Worm (Caenorhabditis elegans) whole organism, L4 larva: Measurements from ENCODE around the gene egl-8.

Source experiments
- D1046.2 ChIP-seq: fragments of 200-800 bp; sonication (Bioruptor generic); IDR thresholded peaks from 2 replicates; pipeline ENCODE4 v1.3.6; 2022; ENCODE audit warnings: missing genetic modification characterization, missing compliant biosample characterization
- F49E8.2 ChIP-seq: sonication (generic microtip); optimal IDR thresholded peaks from 2 replicates; lab custom pipeline; 2016; ENCODE audit warnings: missing compliant biosample characterization, mild to moderate bottlenecking, missing genetic modification characterization, borderline replicate concordance
- Y105C5A.15 ChIP-seq: fragments of 200-800 bp; sonication (Bioruptor generic); IDR thresholded peaks from 2 replicates; pipeline ENCODE4 v1.3.6; 2022; ENCODE audit warnings: missing genetic modification characterization, missing compliant biosample characterization
- Y75B8A.6 ChIP-seq: fragments of 200-800 bp; sonication (Bioruptor generic); IDR thresholded peaks from 2 replicates; pipeline ENCODE4 v1.3.6; 2022; ENCODE audit warnings: missing genetic modification reagents, missing genetic modification characterization, missing compliant biosample characterization
- ZK546.5 ChIP-seq, 2 experiments: sonication (generic microtip); optimal IDR thresholded peaks; 2 replicates each; lab custom pipeline; 2017; ENCODE audit warnings: missing biosample characterization in 2 of 2, missing genetic modification characterization in 2 of 2
- aha-1 ChIP-seq: fragments of 150-350 bp; peaks from one replicate; lab custom pipeline; 2014; ENCODE audit warnings: missing biosample characterization, missing genetic modification characterization
- aly-2 ChIP-seq: sonication (generic microtip); optimal IDR thresholded peaks from 2 replicates; lab custom pipeline; 2018; ENCODE audit warnings: missing biosample characterization, missing genetic modification characterization
- arid-1 ChIP-seq: fragments of 200-800 bp; sonication (Bioruptor generic); conservative IDR thresholded peaks from 2 replicates; pipeline ENCODE4 v1.3.6; 2022; ENCODE audit warnings: missing genetic modification reagents, missing genetic modification characterization, missing compliant biosample characterization
- attf-4 ChIP-seq: sonication (generic microtip); optimal IDR thresholded peaks from 3 replicates; lab custom pipeline; 2017; ENCODE audit warnings: missing biosample characterization, missing genetic modification characterization
- ceh-20 ChIP-seq: fragments of 200-800 bp; sonication (Bioruptor generic); IDR thresholded peaks from 2 replicates; pipeline ENCODE4 v1.3.6; 2022; ENCODE audit warnings: missing genetic modification reagents, missing genetic modification characterization, missing compliant biosample characterization
- ceh-28 ChIP-seq: fragments of 150-350 bp; optimal IDR thresholded peaks from 2 replicates; lab custom pipeline; 2014; ENCODE audit warnings: missing biosample characterization, missing genetic modification reagents, missing genetic modification characterization
- ceh-32 ChIP-seq: sonication (generic microtip); optimal IDR thresholded peaks from 2 replicates; lab custom pipeline; 2016; ENCODE audit warnings: mild to moderate bottlenecking, missing genetic modification characterization, missing compliant biosample characterization; ENCODE audit not compliant: poor library complexity
- ceh-62 ChIP-seq: sonication (generic microtip); optimal IDR thresholded peaks from 2 replicates; lab custom pipeline; 2017; ENCODE audit warnings: missing biosample characterization, missing genetic modification characterization
- ceh-82 ChIP-seq: sonication (generic microtip); optimal IDR thresholded peaks from 2 replicates; lab custom pipeline; 2017; ENCODE audit warnings: missing biosample characterization, missing genetic modification characterization
- ces-1 ChIP-seq: fragments of 150-350 bp; sonication (generic microtip); optimal IDR thresholded peaks from 4 replicates; lab custom pipeline; 2014; ENCODE audit warnings: missing biosample characterization, missing genetic modification reagents, missing genetic modification characterization
- daf-12 ChIP-seq: fragments of 150-350 bp; optimal IDR thresholded peaks from 2 replicates; lab custom pipeline; 2014; ENCODE audit warnings: missing biosample characterization, missing genetic modification reagents, missing genetic modification characterization
- daf-16 ChIP-seq, 3 experiments: sonication (generic microtip); optimal IDR thresholded peaks; 2 replicates each; lab custom pipeline; 2016 to 2017; ENCODE audit warnings: missing genetic modification characterization in 3 of 3, missing genetic modification reagents in 3 of 3, mild to moderate bottlenecking in 2 of 3, missing compliant biosample characterization in 2 of 3, missing biosample characterization in 1 of 3, moderate library complexity in 1 of 3
- dmd-6 ChIP-seq: fragments of 200-800 bp; sonication (Bioruptor generic); IDR thresholded peaks from 2 replicates; pipeline ENCODE4 v1.3.6; 2022; ENCODE audit warnings: missing genetic modification reagents, missing genetic modification characterization, missing compliant biosample characterization
- dmd-8 ChIP-seq: fragments of 200-800 bp; sonication (Bioruptor generic); IDR thresholded peaks from 2 replicates; pipeline ENCODE4 v1.3.6; 2022; ENCODE audit warnings: missing genetic modification characterization, missing compliant biosample characterization
- egl-43 ChIP-seq: fragments of 200-800 bp; sonication (Bioruptor generic); IDR thresholded peaks from 2 replicates; pipeline ENCODE4 v1.3.6; 2022; ENCODE audit warnings: missing genetic modification reagents, missing genetic modification characterization, missing compliant biosample characterization
- gei-8 ChIP-seq: fragments of 200-800 bp; sonication (Bioruptor generic); optimal IDR thresholded peaks from 2 replicates; lab custom pipeline; 2018; ENCODE audit warnings: mild to moderate bottlenecking, missing genetic modification characterization, missing compliant biosample characterization
- hif-1 ChIP-seq, 2 experiments: sonication (generic microtip); optimal IDR thresholded peaks; 2 replicates each; lab custom pipeline; 2016 to 2017; ENCODE audit warnings: missing compliant biosample characterization in 2 of 2, missing genetic modification characterization in 2 of 2, missing genetic modification reagents in 2 of 2, missing genotype in 2 of 2, mild to moderate bottlenecking in 1 of 2
- hlh-30 ChIP-seq: sonication (generic microtip); optimal IDR thresholded peaks from 2 replicates; lab custom pipeline; 2017; ENCODE audit warnings: antibody characterized with exemption, mild to moderate bottlenecking, missing genetic modification characterization, missing compliant biosample characterization; ENCODE audit not compliant: insufficient read depth
- hmg-1.1 ChIP-seq: fragments of 200-800 bp; sonication (Bioruptor generic); IDR thresholded peaks from 2 replicates; pipeline ENCODE4 v1.3.6; 2022; ENCODE audit warnings: missing genetic modification reagents, missing genetic modification characterization, missing compliant biosample characterization
- lim-7 ChIP-seq: fragments of 200-800 bp; sonication (Bioruptor generic); IDR thresholded peaks from 2 replicates; pipeline ENCODE4 v1.3.6; 2022; ENCODE audit warnings: missing genetic modification characterization, missing compliant biosample characterization
- lin-1 ChIP-seq: fragments of 200-800 bp; sonication (Bioruptor generic); IDR thresholded peaks from 2 replicates; pipeline ENCODE4 v1.3.6; 2022; ENCODE audit warnings: missing genetic modification reagents, missing genetic modification characterization, missing compliant biosample characterization
- lin-29 ChIP-seq: fragments of 200-800 bp; sonication (Bioruptor generic); IDR thresholded peaks from 2 replicates; pipeline ENCODE4 v1.3.6; 2022; ENCODE audit warnings: missing genetic modification reagents, missing genetic modification characterization, missing compliant biosample characterization
- lir-3 ChIP-seq: sonication (generic microtip); optimal IDR thresholded peaks from 2 replicates; lab custom pipeline; 2016; ENCODE audit warnings: mild to moderate bottlenecking, missing genetic modification characterization, missing compliant biosample characterization
- mdl-1 ChIP-seq, 2 experiments: fragments of 150-350 bp in 1 of 2; sonication (generic microtip) in 1 of 2; optimal IDR thresholded peaks; 2 replicates each; lab custom pipeline; 2014 to 2017; ENCODE audit warnings: missing biosample characterization in 2 of 2, missing genetic modification characterization in 2 of 2
- mdt-29 ChIP-seq: fragments of 200-800 bp; sonication (Bioruptor generic); IDR thresholded peaks from 2 replicates; pipeline ENCODE4 v1.3.6; 2022; ENCODE audit warnings: missing genetic modification reagents, missing genetic modification characterization, missing compliant biosample characterization
- mes-2 ChIP-seq: sonication (generic microtip); optimal IDR thresholded peaks from 2 replicates; lab custom pipeline; 2016; ENCODE audit warnings: missing genotype, mild to moderate bottlenecking, missing genetic modification characterization, missing compliant biosample characterization; ENCODE audit not compliant: poor library complexity, severe bottlenecking
- mxl-2 ChIP-seq: fragments of 200-800 bp; sonication (Bioruptor generic); conservative IDR thresholded peaks from 2 replicates; pipeline ENCODE4 v1.3.6; 2022; ENCODE audit warnings: missing genetic modification reagents, missing genetic modification characterization, missing compliant biosample characterization
- nhr-11 ChIP-seq: fragments of 150-350 bp; optimal IDR thresholded peaks from 2 replicates; lab custom pipeline; 2014; ENCODE audit warnings: missing biosample characterization, missing genetic modification characterization
- nhr-111 ChIP-seq: fragments of 200-800 bp; sonication (Bioruptor generic); optimal IDR thresholded peaks from 2 replicates; lab custom pipeline; 2018; ENCODE audit warnings: mild to moderate bottlenecking, missing genetic modification characterization, missing compliant biosample characterization
- nhr-28 ChIP-seq: fragments of 150-350 bp; optimal IDR thresholded peaks from 2 replicates; lab custom pipeline; 2014; ENCODE audit warnings: missing biosample characterization, missing genetic modification characterization
- nhr-77 ChIP-seq: fragments of 150-350 bp; optimal IDR thresholded peaks from 2 replicates; lab custom pipeline; 2014; ENCODE audit warnings: missing biosample characterization, missing genetic modification characterization
- pha-4 ChIP-seq, 2 experiments: fragments of 150-350 bp in 1 of 2; fragments of 200-800 bp in 1 of 2; sonication (Bioruptor generic) in 1 of 2; IDR thresholded peaks in 1 of 2; optimal IDR thresholded peaks in 1 of 2; 2 replicates each; pipeline versions ENCODE4 v1.3.6 to Lab custom; 2014 to 2022; ENCODE audit warnings: missing genetic modification characterization in 2 of 2, missing genetic modification reagents in 2 of 2, missing biosample characterization in 1 of 2, missing compliant biosample characterization in 1 of 2
- rbr-2 ChIP-seq: sonication (generic microtip); optimal IDR thresholded peaks from 2 replicates; lab custom pipeline; 2016; ENCODE audit warnings: missing genotype, missing genetic modification characterization, missing compliant biosample characterization
- snpc-1.2 ChIP-seq: fragments of 200-800 bp; sonication (Bioruptor generic); IDR thresholded peaks from 2 replicates; pipeline ENCODE4 v1.3.6; 2022; ENCODE audit warnings: missing genetic modification reagents, missing genetic modification characterization, missing compliant biosample characterization
- snpc-4 ChIP-seq: fragments of 150-350 bp; optimal IDR thresholded peaks from 2 replicates; lab custom pipeline; 2014; ENCODE audit warnings: missing biosample characterization, missing genetic modification characterization
- spr-1 ChIP-seq: sonication (generic microtip); optimal IDR thresholded peaks from 2 replicates; lab custom pipeline; 2016; ENCODE audit warnings: mild to moderate bottlenecking, missing genetic modification characterization, missing compliant biosample characterization
- spr-3 ChIP-seq: fragments of 200-800 bp; sonication (Bioruptor generic); optimal IDR thresholded peaks from 2 replicates; lab custom pipeline; 2018; ENCODE audit warnings: mild to moderate bottlenecking, missing genetic modification characterization, missing compliant biosample characterization
- tag-97 ChIP-seq: fragments of 200-800 bp; sonication (Bioruptor generic); IDR thresholded peaks from 2 replicates; pipeline ENCODE4 v1.3.6; 2022; ENCODE audit warnings: missing genetic modification characterization, missing compliant biosample characterization
- vab-7 ChIP-seq: fragments of 200-800 bp; sonication (Bioruptor generic); IDR thresholded peaks from 2 replicates; pipeline ENCODE4 v1.3.6; 2022; ENCODE audit warnings: missing genetic modification reagents, missing genetic modification characterization, missing compliant biosample characterization
- zip-11 ChIP-seq: fragments of 200-800 bp; sonication (Bioruptor generic); IDR thresholded peaks from 2 replicates; pipeline ENCODE4 v1.3.6; 2022; ENCODE audit warnings: missing genetic modification characterization, missing compliant biosample characterization
- zip-2 ChIP-seq: fragments of 150-350 bp; optimal IDR thresholded peaks from 2 replicates; lab custom pipeline; 2014; ENCODE audit warnings: missing biosample characterization, missing genetic modification characterization
- ztf-7 ChIP-seq: fragments of 150-350 bp; optimal IDR thresholded peaks from 2 replicates; lab custom pipeline; 2014; ENCODE audit warnings: missing biosample characterization, missing genetic modification characterization

egl-8 gene

DNA sequence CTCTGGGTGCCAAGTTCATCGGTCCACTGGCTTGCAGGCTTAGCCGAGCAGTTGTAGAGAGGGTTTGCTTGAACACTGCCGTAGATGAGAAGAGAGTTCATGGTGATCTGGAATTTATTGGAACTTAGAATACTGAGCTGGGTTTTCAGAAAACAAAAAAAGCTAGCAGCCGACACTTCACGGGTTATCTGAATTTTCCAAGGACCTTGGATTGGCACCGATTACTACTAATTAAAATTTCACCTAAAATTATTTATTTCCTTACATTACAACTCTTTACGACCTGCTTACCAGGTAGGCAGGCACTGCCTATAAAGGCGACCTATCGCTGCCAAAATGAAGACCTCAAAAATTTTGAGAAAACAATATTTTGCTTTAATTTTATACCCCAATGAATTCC is 35.3 kb downstream of the egl-8 start, which contains the start of gene srt-52:
Gene srt-52 (minus strand): TSS at position 101 of the 400 bp plus-strand sequence.
- TF ChIP-seq spr-3 (GFP tag; lab: Kevin White, UChicago) (no peak), Y105C5A.15 (GFP tag; lab: Robert Waterston, UW) (no peak), zip-11 (GFP tag; lab: Robert Waterston, UW) (no peak), ces-1 (GFP tag; lab: Kevin White, UChicago) (no peak), zip-2 (tag; lab: Kevin White, UChicago) (no peak), aly-2 (tag; lab: Kevin White, UChicago) (no peak), dmd-8 (GFP tag; lab: Robert Waterston, UW) (no peak), dmd-6 (no peak), attf-4 (no peak), D1046.2 (GFP tag; lab: Robert Waterston, UW) (no peak), snpc-1.2 (GFP tag; lab: Robert Waterston, UW) (no peak), hif-1 (tag; optimal IDR thresholded peaks at IDR 0.05; lab: Kevin White, UChicago) (no peak), ZK546.5 (tag; optimal IDR thresholded peaks at IDR 0.05; lab: Kevin White, UChicago) (no peak), ceh-28 (no peak), rbr-2 (tag; lab: Kevin White, UChicago) (no peak), spr-1 (tag; lab: Kevin White, UChicago) (no peak)

DNA sequence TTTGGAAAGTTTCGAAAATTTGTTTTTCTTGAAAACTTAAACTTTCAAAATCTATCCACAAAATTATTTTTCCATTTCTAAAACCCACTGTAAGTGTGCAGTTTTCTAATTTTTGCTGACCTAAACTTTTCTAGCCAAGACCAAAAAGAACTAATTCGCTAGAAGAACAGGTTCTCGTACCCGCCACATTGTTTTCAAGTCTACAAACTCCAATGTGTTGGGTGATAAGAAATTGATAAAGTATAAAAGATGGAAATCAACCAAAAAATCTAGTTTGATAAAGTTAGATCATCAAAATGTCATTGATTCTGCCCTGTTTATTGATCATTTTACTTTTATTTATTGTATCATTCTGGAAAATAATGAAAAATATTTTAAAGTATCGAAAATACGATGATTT is 38.4 kb downstream of the egl-8 start, which contains the start of gene cyp-29A3:
Gene cyp-29A3 (plus strand): TSS at position 269 of the 400 bp plus-strand sequence.
- TF ChIP-seq daf-16 (GFP tag; optimal IDR thresholded peaks at IDR 0.05; lab: Kevin White, UChicago) (no peak), daf-16 (tag; optimal IDR thresholded peaks at IDR 0.05; lab: Kevin White, UChicago) (peak; percentile 48), nhr-28 (tag; lab: Kevin White, UChicago) (peak; percentile 94), mes-2 (tag; lab: Kevin White, UChicago) (no peak), mdl-1 (tag; optimal IDR thresholded peaks at IDR 0.05; lab: Kevin White, UChicago) (no peak)

DNA sequence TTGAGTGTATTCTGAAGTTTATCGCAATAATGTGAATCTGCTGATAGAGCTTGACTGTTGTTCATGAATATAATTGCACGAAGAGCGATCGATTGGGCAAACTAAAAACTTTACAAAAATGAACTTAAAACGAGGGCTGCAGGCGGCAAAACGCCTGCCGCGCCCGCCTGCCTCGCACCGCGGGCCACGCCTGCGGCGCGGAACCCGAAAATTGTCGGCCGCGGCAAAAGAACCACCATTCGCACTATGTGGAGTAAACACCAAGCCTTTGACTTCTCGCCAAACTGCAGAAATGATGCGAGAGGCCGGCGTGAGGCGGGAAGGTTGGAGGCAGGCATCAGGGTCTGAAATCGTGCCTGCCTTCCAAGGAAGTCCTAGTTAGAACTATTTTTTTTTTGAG is 43.3 kb downstream of the egl-8 start:
- TF ChIP-seq hmg-1.1 (GFP tag; lab: Robert Waterston, UW) (no peak), pha-4 (GFP tag; IDR thresholded peaks at IDR 0.05; lab: Robert Waterston, UW) (0 out of 2 replicates have a peak, but pooled peaks have one; percentile 6), pha-4 (tag; optimal IDR thresholded peaks at IDR 0.05; lab: Kevin White, UChicago) (no peak), attf-4 (no peak), lin-29 (GFP tag; lab: Robert Waterston, UW) (0 out of 2 replicates have a peak, but pooled peaks have one; percentile 18), F49E8.2 (tag; lab: Kevin White, UChicago) (no peak), nhr-77 (tag; lab: Kevin White, UChicago) (no peak), ceh-62 (tag; lab: Kevin White, UChicago) (no peak), mdt-29 (GFP tag; lab: Robert Waterston, UW) (no peak), vab-7 (no peak), nhr-11 (tag; lab: Kevin White, UChicago) (no peak), gei-8 (GFP tag; lab: Kevin White, UChicago) (no peak), dmd-8 (GFP tag; lab: Robert Waterston, UW) (no peak), ceh-82 (tag; lab: Kevin White, UChicago) (no peak), arid-1 (GFP tag; lab: Robert Waterston, UW) (no peak), daf-12 (tag; lab: Kevin White, UChicago) (no peak), lir-3 (tag; lab: Kevin White, UChicago) (no peak), hlh-30 (tag; lab: Kevin White, UChicago) (no peak), nhr-111 (GFP tag; lab: Kevin White, UChicago) (no peak), mxl-2 (GFP tag; lab: Robert Waterston, UW) (no peak), lin-1 (GFP tag; lab: Robert Waterston, UW) (no peak), tag-97 (GFP tag; lab: Robert Waterston, UW) (no peak), ceh-20 (GFP tag; lab: Robert Waterston, UW) (no peak), Y105C5A.15 (GFP tag; lab: Robert Waterston, UW) (no peak), nhr-28 (tag; lab: Kevin White, UChicago) (no peak), ceh-32 (tag; lab: Kevin White, UChicago) (no peak), aha-1 (tag; lab: Kevin White, UChicago) (peak; percentile 25), egl-43 (peak; percentile 70), Y75B8A.6 (no peak), snpc-4 (tag; lab: Kevin White, UChicago) (no peak), ztf-7 (tag; lab: Kevin White, UChicago) (no peak), lim-7 (GFP tag; lab: Robert Waterston, UW) (no peak), snpc-1.2 (GFP tag; lab: Robert Waterston, UW) (0 out of 2 replicates have a peak, but pooled peaks have one; percentile 46)
